Worm (Caenorhabditis elegans) whole organism, L4 larva: ENCODE data around the gene mocs-1.

ENCODE experiments used
- D1046.2 ChIP-seq: fragments of 200-800 bp; sonication (Bioruptor generic); IDR thresholded peaks from 2 replicates; pipeline ENCODE4 v1.3.6; 2022; ENCODE audit warnings: missing genetic modification characterization, missing compliant biosample characterization
- F37D6.2 ChIP-seq: sonication (generic microtip); optimal IDR thresholded peaks from 2 replicates; lab custom pipeline; 2016; ENCODE audit warnings: mild to moderate bottlenecking, missing genetic modification characterization, missing compliant biosample characterization
- Y48G9A.11 ChIP-seq: fragments of 200-800 bp; sonication (Bioruptor generic); IDR thresholded peaks from 2 replicates; pipeline ENCODE4 v1.3.6; 2022; ENCODE audit warnings: missing genetic modification reagents, missing genetic modification characterization, missing compliant biosample characterization
- ZK337.2 ChIP-seq: fragments of 200-800 bp; sonication (Bioruptor generic); IDR thresholded peaks from 2 replicates; pipeline ENCODE4 v1.3.6; 2022; ENCODE audit warnings: missing genetic modification reagents, missing genetic modification characterization, missing compliant biosample characterization
- aly-2 ChIP-seq: sonication (generic microtip); optimal IDR thresholded peaks from 2 replicates; lab custom pipeline; 2018; ENCODE audit warnings: missing biosample characterization, missing genetic modification characterization
- arid-1 ChIP-seq: fragments of 200-800 bp; sonication (Bioruptor generic); conservative IDR thresholded peaks from 2 replicates; pipeline ENCODE4 v1.3.6; 2022; ENCODE audit warnings: missing genetic modification reagents, missing genetic modification characterization, missing compliant biosample characterization
- ceh-28 ChIP-seq: fragments of 150-350 bp; optimal IDR thresholded peaks from 2 replicates; lab custom pipeline; 2014; ENCODE audit warnings: missing biosample characterization, missing genetic modification reagents, missing genetic modification characterization
- ceh-32 ChIP-seq: sonication (generic microtip); optimal IDR thresholded peaks from 2 replicates; lab custom pipeline; 2016; ENCODE audit warnings: mild to moderate bottlenecking, missing genetic modification characterization, missing compliant biosample characterization; ENCODE audit not compliant: poor library complexity
- ceh-82 ChIP-seq: sonication (generic microtip); optimal IDR thresholded peaks from 2 replicates; lab custom pipeline; 2017; ENCODE audit warnings: missing biosample characterization, missing genetic modification characterization
- daf-16 ChIP-seq, 3 experiments: sonication (generic microtip); optimal IDR thresholded peaks; 2 replicates each; lab custom pipeline; 2016 to 2017; ENCODE audit warnings: missing genetic modification characterization in 3 of 3, missing genetic modification reagents in 3 of 3, mild to moderate bottlenecking in 2 of 3, missing compliant biosample characterization in 2 of 3, missing biosample characterization in 1 of 3, moderate library complexity in 1 of 3
- daf-19 ChIP-seq: fragments of 200-800 bp; sonication (Bioruptor generic); conservative IDR thresholded peaks from 2 replicates; pipeline ENCODE4 v1.3.6; 2022; ENCODE audit warnings: missing genetic modification characterization, missing compliant biosample characterization
- dmd-6 ChIP-seq: fragments of 200-800 bp; sonication (Bioruptor generic); IDR thresholded peaks from 2 replicates; pipeline ENCODE4 v1.3.6; 2022; ENCODE audit warnings: missing genetic modification reagents, missing genetic modification characterization, missing compliant biosample characterization
- dpl-1 ChIP-seq: fragments of 150-350 bp; optimal IDR thresholded peaks from 2 replicates; lab custom pipeline; 2014; ENCODE audit warnings: missing biosample characterization, missing genetic modification reagents, missing genetic modification characterization
- egl-27 ChIP-seq: sonication (generic microtip); optimal IDR thresholded peaks from 3 replicates; lab custom pipeline; 2017; ENCODE audit warnings: missing biosample characterization, missing genetic modification reagents, missing genetic modification characterization
- egl-43 ChIP-seq: fragments of 200-800 bp; sonication (Bioruptor generic); IDR thresholded peaks from 2 replicates; pipeline ENCODE4 v1.3.6; 2022; ENCODE audit warnings: missing genetic modification reagents, missing genetic modification characterization, missing compliant biosample characterization
- fos-1 ChIP-seq: fragments of 150-350 bp; optimal IDR thresholded peaks from 2 replicates; lab custom pipeline; 2014; ENCODE audit warnings: missing biosample characterization, missing genetic modification characterization
- gei-8 ChIP-seq: fragments of 200-800 bp; sonication (Bioruptor generic); optimal IDR thresholded peaks from 2 replicates; lab custom pipeline; 2018; ENCODE audit warnings: mild to moderate bottlenecking, missing genetic modification characterization, missing compliant biosample characterization
- hif-1 ChIP-seq, 2 experiments: sonication (generic microtip); optimal IDR thresholded peaks; 2 replicates each; lab custom pipeline; 2016 to 2017; ENCODE audit warnings: missing compliant biosample characterization in 2 of 2, missing genetic modification characterization in 2 of 2, missing genetic modification reagents in 2 of 2, missing genotype in 2 of 2, mild to moderate bottlenecking in 1 of 2
- hlh-30 ChIP-seq: sonication (generic microtip); optimal IDR thresholded peaks from 2 replicates; lab custom pipeline; 2017; ENCODE audit warnings: antibody characterized with exemption, mild to moderate bottlenecking, missing genetic modification characterization, missing compliant biosample characterization; ENCODE audit not compliant: insufficient read depth
- jun-1 ChIP-seq: fragments of 150-350 bp; optimal IDR thresholded peaks from 2 replicates; lab custom pipeline; 2014; ENCODE audit warnings: missing biosample characterization, missing genetic modification reagents, missing genetic modification characterization
- lim-7 ChIP-seq: fragments of 200-800 bp; sonication (Bioruptor generic); IDR thresholded peaks from 2 replicates; pipeline ENCODE4 v1.3.6; 2022; ENCODE audit warnings: missing genetic modification characterization, missing compliant biosample characterization
- lin-1 ChIP-seq: fragments of 200-800 bp; sonication (Bioruptor generic); IDR thresholded peaks from 2 replicates; pipeline ENCODE4 v1.3.6; 2022; ENCODE audit warnings: missing genetic modification reagents, missing genetic modification characterization, missing compliant biosample characterization
- lin-13 ChIP-seq: fragments of 150-350 bp; optimal IDR thresholded peaks from 2 replicates; lab custom pipeline; 2014; ENCODE audit warnings: missing biosample characterization, missing genetic modification reagents, missing genetic modification characterization
- lin-29 ChIP-seq: fragments of 200-800 bp; sonication (Bioruptor generic); IDR thresholded peaks from 2 replicates; pipeline ENCODE4 v1.3.6; 2022; ENCODE audit warnings: missing genetic modification reagents, missing genetic modification characterization, missing compliant biosample characterization
- lir-3 ChIP-seq: sonication (generic microtip); optimal IDR thresholded peaks from 2 replicates; lab custom pipeline; 2016; ENCODE audit warnings: mild to moderate bottlenecking, missing genetic modification characterization, missing compliant biosample characterization
- lsy-2 ChIP-seq, 2 experiments: fragments of 150-350 bp in 1 of 2; sonication (generic microtip) in 1 of 2; optimal IDR thresholded peaks; 2 replicates each; lab custom pipeline; 2014 to 2017; ENCODE audit warnings: missing biosample characterization in 2 of 2, missing genetic modification characterization in 2 of 2
- mdl-1 ChIP-seq, 2 experiments: fragments of 150-350 bp in 1 of 2; sonication (generic microtip) in 1 of 2; optimal IDR thresholded peaks; 2 replicates each; lab custom pipeline; 2014 to 2017; ENCODE audit warnings: missing biosample characterization in 2 of 2, missing genetic modification characterization in 2 of 2
- mdt-29 ChIP-seq: fragments of 200-800 bp; sonication (Bioruptor generic); IDR thresholded peaks from 2 replicates; pipeline ENCODE4 v1.3.6; 2022; ENCODE audit warnings: missing genetic modification reagents, missing genetic modification characterization, missing compliant biosample characterization
- mep-1 ChIP-seq: fragments of 150-350 bp; sonication (generic microtip); optimal IDR thresholded peaks from 3 replicates; lab custom pipeline; 2014; ENCODE audit warnings: missing biosample characterization, missing genetic modification characterization
- nhr-10 ChIP-seq: fragments of 150-350 bp; optimal IDR thresholded peaks from 2 replicates; lab custom pipeline; 2014; ENCODE audit warnings: missing biosample characterization, missing genetic modification characterization
- nhr-11 ChIP-seq: fragments of 150-350 bp; optimal IDR thresholded peaks from 2 replicates; lab custom pipeline; 2014; ENCODE audit warnings: missing biosample characterization, missing genetic modification characterization
- nhr-237 ChIP-seq: sonication (generic microtip); optimal IDR thresholded peaks from 2 replicates; lab custom pipeline; 2017; ENCODE audit warnings: missing biosample characterization, missing genetic modification characterization
- nhr-77 ChIP-seq: fragments of 150-350 bp; optimal IDR thresholded peaks from 2 replicates; lab custom pipeline; 2014; ENCODE audit warnings: missing biosample characterization, missing genetic modification characterization
- rbr-2 ChIP-seq: sonication (generic microtip); optimal IDR thresholded peaks from 2 replicates; lab custom pipeline; 2016; ENCODE audit warnings: missing genotype, missing genetic modification characterization, missing compliant biosample characterization
- sdz-12 ChIP-seq: fragments of 200-800 bp; sonication (Bioruptor generic); optimal IDR thresholded peaks from 2 replicates; lab custom pipeline; 2018; ENCODE audit warnings: mild to moderate bottlenecking, missing genetic modification characterization, missing compliant biosample characterization
- set-16 ChIP-seq: fragments of 200-800 bp; sonication (Bioruptor generic); IDR thresholded peaks from 2 replicates; pipeline ENCODE4 v1.3.6; 2022; ENCODE audit warnings: missing genetic modification reagents, missing genetic modification characterization, missing compliant biosample characterization
- snpc-4 ChIP-seq: fragments of 150-350 bp; optimal IDR thresholded peaks from 2 replicates; lab custom pipeline; 2014; ENCODE audit warnings: missing biosample characterization, missing genetic modification characterization
- tag-97 ChIP-seq: fragments of 200-800 bp; sonication (Bioruptor generic); IDR thresholded peaks from 2 replicates; pipeline ENCODE4 v1.3.6; 2022; ENCODE audit warnings: missing genetic modification characterization, missing compliant biosample characterization
- tra-1 ChIP-seq: fragments of 200-800 bp; sonication (Bioruptor generic); IDR thresholded peaks from 2 replicates; pipeline ENCODE4 v1.3.6; 2022; ENCODE audit warnings: missing genetic modification reagents, missing genetic modification characterization, missing compliant biosample characterization
- unc-62 ChIP-seq, 3 experiments: fragments of 150-350 bp in 1 of 3; sonication (generic microtip); optimal IDR thresholded peaks in 2 of 3; peaks in 1 of 3; 1 replicate in 1 of 3; 2 replicates in 2 of 3; lab custom pipeline; 2014 to 2017; ENCODE audit warnings: missing biosample characterization in 3 of 3, missing genetic modification characterization in 3 of 3, missing genetic modification reagents in 3 of 3, missing genotype in 1 of 3
- zag-1 ChIP-seq: fragments of 150-350 bp; optimal IDR thresholded peaks from 2 replicates; lab custom pipeline; 2014; ENCODE audit warnings: missing biosample characterization, missing genetic modification characterization
- zfp-2 ChIP-seq: sonication (generic microtip); optimal IDR thresholded peaks from 2 replicates; lab custom pipeline; 2016; ENCODE audit warnings: mild to moderate bottlenecking, missing genetic modification characterization, missing compliant biosample characterization
- zip-2 ChIP-seq: fragments of 150-350 bp; optimal IDR thresholded peaks from 2 replicates; lab custom pipeline; 2014; ENCODE audit warnings: missing biosample characterization, missing genetic modification characterization

The mocs-1 gene

DNA sequence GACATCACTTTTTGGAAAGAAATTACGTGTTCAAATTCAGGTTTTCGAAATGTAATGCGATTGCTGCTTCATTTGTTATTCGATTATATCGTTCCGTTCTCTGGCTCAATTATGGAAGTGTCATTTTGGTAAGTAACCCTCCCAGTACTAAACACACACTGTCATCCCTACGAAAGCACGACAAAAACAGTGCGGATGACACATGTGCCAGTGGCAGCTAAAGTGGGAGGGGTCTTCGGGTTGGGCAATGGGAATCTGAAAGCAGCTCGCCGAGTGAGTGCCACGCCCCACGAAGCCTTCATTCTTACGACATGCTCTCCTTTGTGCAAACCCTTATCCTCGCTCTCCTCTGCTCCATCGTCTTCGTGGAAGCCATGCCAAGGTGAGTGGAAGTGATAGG is 7.1 kb downstream of the mocs-1 start, which contains the start of gene flp-32:
Gene flp-32 (plus strand): TSS at position 301 of the 400 bp plus-strand sequence.
- TF ChIP-seq gei-8 (no peak), unc-62 (GFP tag; optimal IDR thresholded peaks at IDR 0.05 in 1 of 2; lab: Kevin White, UChicago) (peak in 1 of 2 experiments; percentile 65), unc-62 (tag; optimal IDR thresholded peaks at IDR 0.05; lab: Kevin White, UChicago) (no peak)

DNA sequence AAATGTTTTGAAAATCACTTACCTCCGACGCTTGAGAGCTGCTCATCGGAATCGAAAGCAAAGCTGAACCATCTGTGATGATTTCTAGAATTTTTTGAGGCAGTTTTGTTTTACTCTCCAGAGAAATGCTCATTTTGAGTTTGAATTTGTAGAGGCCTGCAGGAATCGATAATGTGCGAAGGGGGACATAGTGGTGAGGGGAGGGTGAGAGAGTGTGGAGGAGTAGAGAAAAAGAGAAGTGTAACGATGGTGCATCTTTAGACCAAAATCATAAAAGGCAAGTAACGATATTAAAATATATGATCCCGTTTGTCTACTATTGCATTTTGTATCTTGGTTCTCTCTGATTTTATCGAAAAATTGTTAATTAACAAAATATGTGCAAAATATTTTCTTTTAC is 9.6 kb downstream of the mocs-1 start, which contains the start of gene blos-8:
Gene blos-8 (minus strand): TSS at position 216 of the 400 bp plus-strand sequence.
- TF ChIP-seq nhr-237 (tag; lab: Kevin White, UChicago) (no peak), ceh-28 (peak; percentile 2)

DNA sequence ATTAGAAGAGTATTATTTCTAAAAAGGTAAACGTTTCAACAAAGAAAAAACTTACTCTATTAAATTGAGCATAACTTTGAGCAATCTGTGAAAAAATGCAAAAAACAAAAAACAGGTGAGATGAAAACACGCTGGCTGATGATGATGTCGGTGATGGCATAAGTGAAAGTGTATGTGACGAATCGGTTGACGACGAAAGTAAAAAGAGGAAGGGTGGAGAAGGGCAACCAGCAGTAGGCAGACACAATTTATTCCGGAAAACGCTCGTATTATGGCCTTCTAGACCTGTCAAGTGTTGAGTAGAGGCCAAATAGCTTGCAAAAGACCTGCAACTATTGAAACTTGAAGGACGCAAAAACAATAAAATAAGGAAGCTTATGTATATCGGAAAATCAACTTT is 12.7 kb downstream of the mocs-1 start, which contains the start of gene nas-13:
Gene nas-13 (minus strand): TSS at position 323 of the 400 bp plus-strand sequence.
- TF ChIP-seq mep-1 (tag; lab: Kevin White, UChicago) (no peak), hif-1 (tag; optimal IDR thresholded peaks at IDR 0.05; lab: Kevin White, UChicago) (no peak), lin-13 (GFP tag; lab: Kevin White, UChicago) (no peak)
- TF ChIP-seq, all 104 proteins: peak for 0

DNA sequence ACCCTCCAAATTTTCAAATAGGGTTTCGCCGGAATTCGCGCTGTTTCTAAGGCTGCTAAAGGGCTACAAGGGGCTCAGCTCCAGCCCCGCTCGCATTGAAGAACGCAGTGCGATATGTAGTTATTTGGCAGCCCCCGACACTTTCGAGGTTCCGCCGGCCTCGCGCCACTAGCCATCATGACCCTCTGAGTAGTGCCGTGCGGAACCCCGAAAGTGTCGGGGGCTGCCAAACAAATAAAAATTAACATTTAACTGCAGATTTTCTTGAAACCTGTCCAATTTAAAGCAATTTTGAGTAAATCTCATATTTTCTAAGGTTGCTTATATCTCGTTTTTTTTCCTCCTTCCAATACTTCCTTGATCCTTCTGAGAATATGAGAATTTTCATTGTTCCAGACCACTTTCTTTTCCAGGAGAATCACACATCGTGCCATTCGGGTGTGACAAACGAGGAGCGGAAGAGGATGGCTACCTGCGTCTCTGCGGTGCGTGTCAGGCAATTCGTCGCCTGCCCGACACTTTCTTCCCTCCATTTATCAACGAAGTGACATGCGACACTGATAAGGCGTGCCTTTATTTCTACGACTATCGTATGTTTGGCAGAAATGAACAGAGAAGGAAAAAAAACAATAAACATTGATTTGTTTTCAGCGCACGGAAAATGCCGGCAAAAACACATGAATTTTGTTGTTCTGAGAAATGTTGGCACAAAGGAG is 16.7 kb downstream of the mocs-1 start:
- no peak for TF ChIP-seq Y48G9A.11 (GFP tag; lab: Robert Waterston, UW)
- TF ChIP-seq nhr-10, result no peak
- no peak for TF ChIP-seq egl-27 (tag; lab: Kevin White, UChicago)
- TF ChIP-seq lin-29 (GFP tag; lab: Robert Waterston, UW), result no peak
- TF ChIP-seq unc-62 (GFP tag; optimal IDR thresholded peaks at IDR 0.05 in 1 of 2; lab: Kevin White, UChicago), result peak in 1 of 2 experiments; percentile 77
- no peak for TF ChIP-seq unc-62 (tag; optimal IDR thresholded peaks at IDR 0.05; lab: Kevin White, UChicago)
- peak; percentile 88 for TF ChIP-seq dmd-6
- no peak for TF ChIP-seq ZK337.2
- no peak for TF ChIP-seq lsy-2 (tag; optimal IDR thresholded peaks at IDR 0.05; lab: Kevin White, UChicago)
- no peak for TF ChIP-seq gei-8
- TF ChIP-seq nhr-11, result no peak
- TF ChIP-seq zag-1 (tag; lab: Kevin White, UChicago), result no peak
- no peak for TF ChIP-seq daf-16 (GFP tag; optimal IDR thresholded peaks at IDR 0.05; lab: Kevin White, UChicago)
- TF ChIP-seq daf-16 (tag; optimal IDR thresholded peaks at IDR 0.05; lab: Kevin White, UChicago), result peak; percentile 96
- TF ChIP-seq sdz-12, result no peak
- TF ChIP-seq arid-1 (GFP tag; lab: Robert Waterston, UW), result no peak
- no peak for TF ChIP-seq lim-7 (GFP tag; lab: Robert Waterston, UW)
- peak; percentile 62 for TF ChIP-seq set-16 (GFP tag; lab: Robert Waterston, UW)
- TF ChIP-seq egl-43, result no peak
- no peak for TF ChIP-seq lir-3 (tag; lab: Kevin White, UChicago)
- TF ChIP-seq F37D6.2 (tag; lab: Kevin White, UChicago), result no peak
- peak; percentile 79 for TF ChIP-seq hlh-30 (tag; lab: Kevin White, UChicago)
- peak; percentile 29 to 67 for TF ChIP-seq mdl-1 (tag; optimal IDR thresholded peaks at IDR 0.05; lab: Kevin White, UChicago)
- peak; percentile 76 for TF ChIP-seq nhr-77 (tag; lab: Kevin White, UChicago)
- TF ChIP-seq fos-1 (tag; lab: Kevin White, UChicago), result no peak
- no peak for TF ChIP-seq snpc-4 (tag; lab: Kevin White, UChicago)
- no peak for TF ChIP-seq aly-2 (tag; lab: Kevin White, UChicago)
- TF ChIP-seq tra-1 (GFP tag; lab: Robert Waterston, UW), result peak; percentile 79
- peak; percentile 63; the same call in 1 of the 2 replicates for TF ChIP-seq lin-1 (GFP tag; lab: Robert Waterston, UW)
- TF ChIP-seq jun-1, result no peak
- no peak for TF ChIP-seq rbr-2
- TF ChIP-seq ceh-82 (tag; lab: Kevin White, UChicago), result no peak
- no peak for TF ChIP-seq dpl-1 (GFP tag; lab: Kevin White, UChicago)
- no peak for TF ChIP-seq zip-2 (tag; lab: Kevin White, UChicago)
- no peak for TF ChIP-seq zfp-2 (tag; lab: Kevin White, UChicago)
- TF ChIP-seq tag-97 (GFP tag; lab: Robert Waterston, UW), result no peak
- no peak for TF ChIP-seq daf-19
- no peak for TF ChIP-seq D1046.2 (GFP tag; lab: Robert Waterston, UW)
- no peak for TF ChIP-seq ceh-32 (tag; lab: Kevin White, UChicago)
- no peak for TF ChIP-seq mdt-29 (GFP tag; lab: Robert Waterston, UW)
